Worm (Caenorhabditis elegans) whole organism, late embryonic: ENCODE measurements around the gene nhr-1.

Experiments
- ama-1 ChIP-seq: fragments of 150-350 bp; optimal IDR thresholded peaks from 2 replicates; lab custom pipeline; 2014
- ceh-48 ChIP-seq: sonication (generic microtip); optimal IDR thresholded peaks from 2 replicates; lab custom pipeline; 2016; ENCODE audit warnings: missing genetic modification characterization, inconsistent platforms, missing compliant biosample characterization
- ets-4 ChIP-seq: sonication (generic microtip); optimal IDR thresholded peaks from 2 replicates; lab custom pipeline; 2016; ENCODE audit warnings: missing genetic modification characterization, missing compliant biosample characterization
- fkh-10 ChIP-seq: fragments of 150-350 bp; optimal IDR thresholded peaks from 2 replicates; lab custom pipeline; 2014; ENCODE audit warnings: missing biosample characterization, missing genetic modification reagents, missing genetic modification characterization
- pat-9 ChIP-seq: fragments of 200-800 bp; sonication (Bioruptor generic); optimal IDR thresholded peaks from 2 replicates; lab custom pipeline; 2018; ENCODE audit warnings: mild to moderate bottlenecking, missing genetic modification characterization, moderate library complexity, missing compliant biosample characterization
- pha-4 ChIP-seq: fragments of 150-350 bp; optimal IDR thresholded peaks from 2 replicates; lab custom pipeline; 2018; ENCODE audit warnings: missing biosample characterization, missing genetic modification reagents, missing genetic modification characterization
- ztf-16 ChIP-seq: sonication (generic microtip); optimal IDR thresholded peaks from 2 replicates; lab custom pipeline; 2017; ENCODE audit warnings: missing genetic modification characterization, missing compliant biosample characterization

ce11 chrX:17516461-17516860 lies 2.6 kb downstream of the nhr-1 start:
- no peak for TF ChIP-seq ama-1 (lab: Kevin White, UChicago)
- no peak for TF ChIP-seq ceh-48 (tag; lab: Kevin White, UChicago)
- TF ChIP-seq fkh-10 = no peak
- TF ChIP-seq ztf-16 (tag; lab: Kevin White, UChicago) = no peak
- TF ChIP-seq pat-9 = no peak
- TF ChIP-seq pha-4 (tag; lab: Kevin White, UChicago) = no peak
- no peak for TF ChIP-seq ets-4
